Fruit fly (Drosophila melanogaster): Measurements from ENCODE around the gene CG32547.
A peak's percentile ranks its signal among the peaks of the same experiment; 100 is the strongest.

CG32547 gene

DNA sequence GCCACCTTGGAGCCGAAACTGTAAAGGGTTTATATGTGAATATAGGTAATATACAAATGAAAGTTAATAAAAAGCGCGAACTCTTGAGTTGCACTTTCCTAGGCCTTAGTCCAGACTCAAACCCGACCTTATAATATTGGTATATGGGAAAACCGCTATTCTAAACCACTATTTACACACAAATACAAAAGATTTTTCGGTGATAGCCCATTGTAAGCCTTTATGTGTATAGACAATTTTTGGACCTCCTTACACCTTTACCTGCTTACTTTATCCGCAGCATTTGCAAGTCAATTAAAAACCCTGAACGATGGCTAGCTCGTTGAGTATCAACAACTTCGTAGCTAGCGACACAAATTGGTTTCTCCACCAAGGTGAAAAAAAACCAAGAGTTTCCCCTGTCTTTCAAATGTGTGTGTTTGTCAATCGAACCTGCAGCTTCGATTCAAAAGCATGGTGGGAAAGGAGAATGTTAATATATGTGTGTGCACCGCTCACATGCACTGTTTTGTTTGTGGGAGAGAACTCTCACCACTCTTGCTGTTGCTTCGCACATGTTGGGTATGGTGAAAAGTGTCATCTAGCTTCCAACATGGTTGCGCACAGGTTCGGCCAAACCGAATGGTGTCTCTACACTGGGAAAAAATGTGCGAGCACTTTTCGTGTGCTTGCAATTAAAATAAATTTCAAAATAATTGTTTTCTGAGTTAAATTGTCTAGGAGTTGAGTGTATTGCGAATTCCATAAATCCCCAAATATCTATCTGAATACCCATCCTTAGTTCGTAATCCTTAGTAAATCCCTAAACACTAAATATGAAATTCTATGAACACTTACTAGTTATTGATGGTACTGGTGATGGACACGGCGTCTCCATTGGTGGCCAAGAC lies 27.6 kb upstream of the CG32547 start (continued):
- TF ChIP-seq mld (GFP tag; IDR thresholded peaks at IDR 0.05; ENCODE audit: partially characterized antibody) (no peak), ATbp (GFP tag; optimal IDR thresholded peaks at IDR 0.05) (peak; percentile 79), CG12942 (GFP tag; optimal IDR thresholded peaks at IDR 0.05) (peak; percentile 52), Hey (tag; optimal IDR thresholded peaks at IDR 0.05) (no peak), grau (tag; optimal IDR thresholded peaks at IDR 0.05) (peak; percentile 63), CG3726 (GFP tag; IDR thresholded peaks at IDR 0.05) (peak; percentile 54; the same call in 1 of the 3 replicates), hb (GFP tag; IDR thresholded peaks at IDR 0.05; ENCODE audit: partially characterized antibody) (no peak), CG18262 (tag; optimal IDR thresholded peaks at IDR 0.05) (peak; percentile 78), CG11695 (GFP tag; IDR thresholded peaks at IDR 0.05) (peak; percentile 90), Drgx (GFP tag; IDR thresholded peaks at IDR 0.05) (peak; percentile 83), CG3995 (GFP tag; optimal IDR thresholded peaks at IDR 0.05) (no peak), CG32532 (GFP tag; IDR thresholded peaks at IDR 0.05) (peak; percentile 85), Hr78 (GFP tag; optimal IDR thresholded peaks at IDR 0.05) (no peak), CG5180 (GFP tag; optimal IDR thresholded peaks at IDR 0.05) (peak; percentile 99), Mad (GFP tag; optimal IDR thresholded peaks at IDR 0.05) (peak; percentile 59), CG2678 (tag; optimal IDR thresholded peaks at IDR 0.05) (peak; percentile 78), caup (GFP tag; optimal IDR thresholded peaks at IDR 0.05; ENCODE audit: severe bottlenecking) (peak; percentile 74), ssp (GFP tag; IDR thresholded peaks at IDR 0.05) (peak; percentile 46), CG4820 (GFP tag; optimal IDR thresholded peaks at IDR 0.05) (peak; percentile 80), jumu (GFP tag; optimal IDR thresholded peaks at IDR 0.05) (peak; percentile 65), Kr (GFP tag; optimal IDR thresholded peaks at IDR 0.05) (no peak), CG6689 (GFP tag; IDR thresholded peaks at IDR 0.05) (peak; percentile 85), CG17359 (tag; optimal IDR thresholded peaks at IDR 0.05) (peak; percentile 85), ap (GFP tag; IDR thresholded peaks at IDR 0.05) (peak; percentile 76), p53 (GFP tag; optimal IDR thresholded peaks at IDR 0.05) (peak; percentile 43), CoRest (tag; optimal IDR thresholded peaks at IDR 0.05) (peak; percentile 46), slp2 (GFP tag; optimal IDR thresholded peaks at IDR 0.05) (peak; percentile 53), CG18619 (GFP tag; optimal IDR thresholded peaks at IDR 0.05) (peak; percentile 54), Rfx (GFP tag; IDR thresholded peaks at IDR 0.05) (peak; percentile 83), ham (GFP tag; IDR thresholded peaks at IDR 0.05) (no peak), CG5953 (GFP tag; IDR thresholded peaks at IDR 0.05) (peak; percentile 78), pzg (GFP tag; optimal IDR thresholded peaks at IDR 0.05) (no peak), CG11560 (tag; IDR thresholded peaks at IDR 0.05) (no peak; the same call in 2 of the 3 replicates), CG12104 (GFP tag; optimal IDR thresholded peaks at IDR 0.05) (peak; percentile 65)

DNA sequence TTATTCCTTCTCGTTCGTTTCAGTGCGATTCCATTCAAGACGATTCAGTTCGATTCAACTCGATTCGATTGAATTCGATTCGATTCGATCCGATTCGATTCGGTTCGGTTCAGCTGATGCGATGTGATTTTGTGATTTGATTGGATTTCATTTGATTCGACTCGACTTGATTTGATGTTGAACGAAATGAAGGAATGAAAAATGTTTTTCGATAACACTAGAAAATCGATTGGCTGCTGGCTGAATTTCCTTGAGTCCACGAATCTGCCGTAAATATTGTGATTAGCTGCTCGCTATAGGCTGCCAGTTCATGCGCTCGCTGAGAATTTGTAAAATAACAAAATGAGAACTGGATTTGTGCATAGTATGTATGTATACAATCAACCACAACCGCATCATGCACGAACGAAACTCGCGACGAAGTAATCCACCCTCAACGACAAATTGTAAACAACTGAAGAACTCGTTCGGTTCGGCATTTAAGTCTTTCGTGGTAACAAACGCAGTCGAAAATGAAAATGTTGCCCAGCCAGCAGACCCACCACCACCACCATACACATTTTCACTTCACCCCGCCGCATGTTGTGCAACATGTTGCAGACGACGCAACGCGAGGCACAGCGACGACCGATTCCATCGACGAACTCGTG lies 25.8 kb upstream of the CG32547 start, which contains the start of gene Wnt5:
Gene Wnt5 (minus strand): TSS at position 458 of the 650 bp plus-strand sequence.
- no peak for TF ChIP-seq Xrp1 (GFP tag; IDR thresholded peaks at IDR 0.05)
- peak; percentile 44 for TF ChIP-seq sens (GFP tag)
- peak; percentile 22 for TF ChIP-seq CG8089 (GFP tag; optimal IDR thresholded peaks at IDR 0.05)
- no peak for TF ChIP-seq gt (GFP tag; IDR thresholded peaks at IDR 0.05)
- peak; percentile 22; the same call in 1 of the 3 replicates for TF ChIP-seq gce (GFP tag; IDR thresholded peaks at IDR 0.05)
- no peak for TF ChIP-seq pb (GFP tag; optimal IDR thresholded peaks at IDR 0.05)
- peak; percentile 26; the same call in 1 of the 3 replicates for TF ChIP-seq CG34422 (GFP tag; IDR thresholded peaks at IDR 0.05)
- TF ChIP-seq CG7839 (tag; optimal IDR thresholded peaks at IDR 0.05): no peak
- TF ChIP-seq CG6765 (GFP tag; optimal IDR thresholded peaks at IDR 0.05): no peak
- no peak for TF ChIP-seq CG8281 (tag; optimal IDR thresholded peaks at IDR 0.05)
- no peak for TF ChIP-seq ind (GFP tag; optimal IDR thresholded peaks at IDR 0.05)
- no peak for TF ChIP-seq jigr1 (GFP tag; IDR thresholded peaks at IDR 0.05)
- TF ChIP-seq seq (GFP tag; IDR thresholded peaks at IDR 0.05): peak; percentile 40; the same call in 1 of the 2 replicates
- peak in 1 of 2 experiments; percentile 2 for TF ChIP-seq Eip74EF (GFP tag; optimal IDR thresholded peaks at IDR 0.05)
- no peak for TF ChIP-seq Sox102F (GFP tag; optimal IDR thresholded peaks at IDR 0.05)

Data from whole organism, embryonic.